Fruit fly (Drosophila melanogaster) whole organism, embryonic: Measurements from ENCODE around the gene PolG2.

Experiments used
- BEAF-32 ChIP-seq: fragments of 200-800 bp; sonication (Bioruptor generic); optimal IDR thresholded peaks from 3 replicates; lab custom pipeline; 2017; ENCODE audit warnings: missing biosample characterization, missing genetic modification characterization, mild to moderate bottlenecking, moderate library complexity, missing genetic modification reagents
- CG10267 ChIP-seq: fragments of 200-800 bp; sonication (Bioruptor generic); optimal IDR thresholded peaks from 2 replicates; lab custom pipeline; 2018; ENCODE audit warnings: missing biosample characterization, mild to moderate bottlenecking, missing genetic modification characterization, moderate library complexity
- CG1233 ChIP-seq: fragments of 200-800 bp; sonication (Bioruptor generic); optimal IDR thresholded peaks from 4 replicates; lab custom pipeline; 2018; ENCODE audit warnings: missing biosample characterization, mild to moderate bottlenecking, missing genetic modification characterization
- CG12391 ChIP-seq: fragments of 200-800 bp; sonication (Bioruptor generic); optimal IDR thresholded peaks from 3 replicates; lab custom pipeline; 2018; ENCODE audit warnings: missing biosample characterization, mild to moderate bottlenecking, missing genetic modification characterization, moderate library complexity
- CG12659 ChIP-seq: fragments of 200-800 bp; sonication (Bioruptor generic); optimal IDR thresholded peaks from 3 replicates; lab custom pipeline; 2017; ENCODE audit warnings: mild to moderate bottlenecking, missing biosample characterization, missing genetic modification reagents, missing genetic modification characterization
- CG13287 ChIP-seq: fragments of 200-800 bp; sonication (Bioruptor generic); IDR thresholded peaks from 2 replicates; pipeline ENCODE4 v1.3.6; 2022; ENCODE audit warnings: missing biosample characterization, missing genetic modification characterization; ENCODE audit not compliant: partially characterized antibody
- CG14667 ChIP-seq: fragments of 200-800 bp; sonication (Bioruptor generic); IDR thresholded peaks from 2 replicates; pipeline ENCODE4 v1.3.6; 2022; ENCODE audit warnings: missing biosample characterization, missing genetic modification characterization
- CG14710 ChIP-seq: fragments of 200-800 bp; sonication (Bioruptor generic); optimal IDR thresholded peaks from 3 replicates; lab custom pipeline; 2019; ENCODE audit warnings: missing biosample characterization, mild to moderate bottlenecking, missing genetic modification characterization, moderate library complexity
- CG17359 ChIP-seq: fragments of 200-800 bp; sonication (Bioruptor generic); optimal IDR thresholded peaks from 3 replicates; lab custom pipeline; 2018; ENCODE audit warnings: missing biosample characterization, mild to moderate bottlenecking, missing genetic modification characterization, moderate library complexity
- CG17829 ChIP-seq: fragments of 200-800 bp; optimal IDR thresholded peaks from 2 replicates; lab custom pipeline; 2019; ENCODE audit warnings: missing biosample characterization, mild to moderate bottlenecking, missing genetic modification characterization, moderate library complexity
- CG2678 ChIP-seq: fragments of 200-800 bp; sonication (Bioruptor generic); optimal IDR thresholded peaks from 3 replicates; lab custom pipeline; 2019; ENCODE audit warnings: missing biosample characterization, mild to moderate bottlenecking, missing genetic modification characterization, moderate library complexity
- CG31388 ChIP-seq: fragments of 200-800 bp; sonication (Bioruptor generic); optimal IDR thresholded peaks from 2 replicates; lab custom pipeline; 2016; ENCODE audit warnings: missing biosample characterization, missing genetic modification characterization
- CG3995 ChIP-seq: fragments of 200-800 bp; sonication (Bioruptor generic); optimal IDR thresholded peaks from 3 replicates; lab custom pipeline; 2016; ENCODE audit warnings: missing biosample characterization, missing genetic modification characterization
- CG5245 ChIP-seq: fragments of 200-800 bp; sonication (Bioruptor generic); optimal IDR thresholded peaks from 3 replicates; lab custom pipeline; 2016; ENCODE audit warnings: missing biosample characterization, missing genetic modification characterization
- CG9797 ChIP-seq: fragments of 200-800 bp; sonication (Bioruptor generic); optimal IDR thresholded peaks from 3 replicates; lab custom pipeline; 2018; ENCODE audit warnings: missing biosample characterization, mild to moderate bottlenecking, missing genetic modification characterization
- CrebB ChIP-seq: fragments of 200-800 bp; sonication (Bioruptor generic); optimal IDR thresholded peaks from 3 replicates; lab custom pipeline; 2018; ENCODE audit warnings: missing biosample characterization, mild to moderate bottlenecking, missing genetic modification characterization
- Dp ChIP-seq: fragments of 200-800 bp; sonication (Bioruptor generic); optimal IDR thresholded peaks from 2 replicates; lab custom pipeline; 2018; ENCODE audit warnings: missing biosample characterization, mild to moderate bottlenecking, missing genetic modification characterization, moderate library complexity
- Drgx ChIP-seq: fragments of 200-800 bp; sonication (Bioruptor generic); IDR thresholded peaks from 2 replicates; pipeline ENCODE4 v1.3.6; 2022; ENCODE audit warnings: missing biosample characterization, missing genetic modification characterization
- E2f2 ChIP-seq: fragments of 200-800 bp; sonication (Bioruptor generic); IDR thresholded peaks from 2 replicates; pipeline ENCODE4 v1.3.6; 2022; ENCODE audit warnings: missing biosample characterization, missing genetic modification characterization
- Jarid2 ChIP-seq: fragments of 200-800 bp; sonication (Bioruptor generic); optimal IDR thresholded peaks from 3 replicates; lab custom pipeline; 2017; ENCODE audit warnings: mild to moderate bottlenecking, missing biosample characterization, missing genetic modification reagents, missing genetic modification characterization
- MBD-R2 ChIP-seq: fragments of 200-800 bp; sonication (Bioruptor generic); IDR thresholded peaks from 2 replicates; pipeline ENCODE4 v1.3.6; 2022; ENCODE audit warnings: missing biosample characterization, missing genetic modification characterization
- Myb ChIP-seq: fragments of 200-800 bp; sonication (Bioruptor generic); optimal IDR thresholded peaks from 2 replicates; lab custom pipeline; 2016; ENCODE audit warnings: missing biosample characterization, missing genetic modification characterization
- Nf-YC ChIP-seq: fragments of 200-800 bp; optimal IDR thresholded peaks from 3 replicates; lab custom pipeline; 2019; ENCODE audit warnings: missing biosample characterization, mild to moderate bottlenecking, missing genetic modification characterization, moderate library complexity
- Opbp ChIP-seq: fragments of 200-800 bp; sonication (Bioruptor generic); IDR thresholded peaks from 3 replicates; pipeline ENCODE4 v1.3.6; 2022; ENCODE audit warnings: missing biosample characterization, missing genetic modification characterization; ENCODE audit not compliant: partially characterized antibody
- Sin3A ChIP-seq: fragments of >200 bp; optimal IDR thresholded peaks from 2 replicates; lab custom pipeline; 2018
- Sox102F ChIP-seq: fragments of 200-800 bp; sonication (Bioruptor generic); optimal IDR thresholded peaks from 2 replicates; lab custom pipeline; 2018; ENCODE audit warnings: missing biosample characterization, mild to moderate bottlenecking, missing genetic modification characterization, moderate library complexity
- Sry-δ ChIP-seq: fragments of 200-800 bp; sonication (Bioruptor generic); optimal IDR thresholded peaks from 2 replicates; lab custom pipeline; 2016; ENCODE audit warnings: missing biosample characterization, missing genetic modification characterization
- Stat92E ChIP-seq, 3 experiments: fragments of >200 bp in 2 of 3; fragments of 200-800 bp in 1 of 3; sonication (Bioruptor generic) in 1 of 3; optimal IDR thresholded peaks; 2 replicates each; lab custom pipeline; 2017 to 2019; ENCODE audit warnings: missing biosample characterization in 3 of 3, missing genetic modification characterization in 3 of 3, mild to moderate bottlenecking in 1 of 3, moderate library complexity in 1 of 3
- YL-1 ChIP-seq: fragments of 200-800 bp; sonication (Bioruptor generic); optimal IDR thresholded peaks from 3 replicates; lab custom pipeline; 2017; ENCODE audit warnings: missing biosample characterization, mild to moderate bottlenecking, missing genetic modification characterization
- bbx ChIP-seq: fragments of 200-800 bp; sonication (Bioruptor generic); IDR thresholded peaks from 2 replicates; pipeline ENCODE4 v1.3.6; 2022; ENCODE audit warnings: missing biosample characterization, missing genetic modification characterization; ENCODE audit not compliant: partially characterized antibody
- chif ChIP-seq, 2 experiments: fragments of 200-800 bp; sonication (Bioruptor generic); optimal IDR thresholded peaks; 3 replicates each; lab custom pipeline; 2016; ENCODE audit warnings: missing biosample characterization in 2 of 2, missing genetic modification characterization in 2 of 2
- crol ChIP-seq: fragments of 200-800 bp; sonication (Bioruptor generic); IDR thresholded peaks from 2 replicates; pipeline ENCODE4 v1.3.6; 2022; ENCODE audit warnings: missing biosample characterization, missing genetic modification characterization
- dan ChIP-seq: fragments of 200-800 bp; sonication (Bioruptor generic); IDR thresholded peaks from 2 replicates; pipeline ENCODE4 v1.3.6; 2022; ENCODE audit warnings: missing biosample characterization, missing genetic modification characterization
- dysf ChIP-seq: fragments of 200-800 bp; sonication (Bioruptor generic); IDR thresholded peaks from 3 replicates; pipeline ENCODE4 v1.3.6; 2022; ENCODE audit warnings: missing biosample characterization, missing genetic modification characterization
- ftz-f1 ChIP-seq: fragments of 200-800 bp; sonication (Bioruptor generic); optimal IDR thresholded peaks from 2 replicates; lab custom pipeline; 2016; ENCODE audit warnings: missing biosample characterization, missing genetic modification characterization
- gfzf ChIP-seq: fragments of 200-800 bp; sonication (Bioruptor generic); optimal IDR thresholded peaks from 2 replicates; lab custom pipeline; 2016; ENCODE audit warnings: missing biosample characterization, mild to moderate bottlenecking, missing genetic modification characterization, moderate library complexity
- odd ChIP-seq: fragments of 200-800 bp; sonication (Bioruptor generic); optimal IDR thresholded peaks from 2 replicates; lab custom pipeline; 2017; ENCODE audit warnings: missing biosample characterization, mild to moderate bottlenecking, missing genetic modification characterization
- phol ChIP-seq: fragments of 200-800 bp; sonication (Bioruptor generic); optimal IDR thresholded peaks from 3 replicates; lab custom pipeline; 2018; ENCODE audit warnings: missing biosample characterization, mild to moderate bottlenecking, missing genetic modification characterization, moderate library complexity
- pzg ChIP-seq: fragments of 200-800 bp; sonication (Bioruptor generic); optimal IDR thresholded peaks from 3 replicates; lab custom pipeline; 2018; ENCODE audit warnings: missing biosample characterization, mild to moderate bottlenecking, missing genetic modification characterization, moderate library complexity
- sens ChIP-seq: fragments of 200-800 bp; sonication (Bioruptor generic); peaks from one replicate; lab custom pipeline; 2016; ENCODE audit warnings: missing biosample characterization, missing genetic modification characterization
- stc ChIP-seq: fragments of 200-800 bp; sonication (Bioruptor generic); IDR thresholded peaks from 2 replicates; pipeline ENCODE4 v1.3.6; 2022; ENCODE audit warnings: missing biosample characterization, missing genetic modification characterization
- stwl ChIP-seq: fragments of 200-800 bp; sonication (Bioruptor generic); optimal IDR thresholded peaks from 3 replicates; lab custom pipeline; 2018; ENCODE audit warnings: missing biosample characterization, mild to moderate bottlenecking, missing genetic modification characterization, moderate library complexity
- trem ChIP-seq: fragments of 200-800 bp; optimal IDR thresholded peaks from 3 replicates; lab custom pipeline; 2019; ENCODE audit warnings: missing biosample characterization, mild to moderate bottlenecking, missing genetic modification characterization, moderate library complexity
- wor ChIP-seq: fragments of 200-800 bp; sonication (Bioruptor generic); IDR thresholded peaks from 2 replicates; pipeline ENCODE4 v1.3.6; 2022; ENCODE audit warnings: missing biosample characterization, missing genetic modification characterization

PolG2 gene

dm6 chr2L:13793405-13793804, 39.5 kb downstream of the PolG2 start, which contains the start of gene Sec71 (continued):
- TF ChIP-seq CG12659 (GFP tag; lab: Kevin White, UChicago), result peak; percentile 39
- peak; percentile 30; the same call in 1 of the 2 replicates for TF ChIP-seq bbx (GFP tag; lab: Robert Waterston, UW)
- peak; percentile 71 for TF ChIP-seq crol (GFP tag; lab: Robert Waterston, UW)
- TF ChIP-seq stwl (tag; lab: Kevin White, UChicago), result peak; percentile 54
- peak; percentile 70 for TF ChIP-seq E2f2 (GFP tag; lab: Robert Waterston, UW)
- no peak for TF ChIP-seq stc
- no peak for TF ChIP-seq odd (GFP tag; lab: Kevin White, UChicago)
- TF ChIP-seq CG13287, result 0 out of 2 replicates have a peak, but pooled peaks have one; percentile 30
- TF ChIP-seq Stat92E (GFP tag; optimal IDR thresholded peaks at IDR 0.05; lab: Kevin White, UChicago), result peak in 1 of 3 experiments; percentile 14
- TF ChIP-seq ftz-f1 (GFP tag; lab: Kevin White, UChicago), result peak; percentile 76
- no peak for TF ChIP-seq CG5245 (GFP tag; lab: Kevin White, UChicago)
- TF ChIP-seq Opbp, result 0 out of 3 replicates have a peak, but pooled peaks have one; percentile 33
- peak; percentile 31 for TF ChIP-seq BEAF-32
- peak; percentile 22 for TF ChIP-seq Sry-δ (GFP tag; lab: Kevin White, UChicago)
- peak; percentile 6 for TF ChIP-seq CG3995
- TF ChIP-seq wor, result no peak
- peak; percentile 86 for TF ChIP-seq YL-1
- 0 out of 2 replicates have a peak, but pooled peaks have one; percentile 12 for TF ChIP-seq Drgx

DNA sequence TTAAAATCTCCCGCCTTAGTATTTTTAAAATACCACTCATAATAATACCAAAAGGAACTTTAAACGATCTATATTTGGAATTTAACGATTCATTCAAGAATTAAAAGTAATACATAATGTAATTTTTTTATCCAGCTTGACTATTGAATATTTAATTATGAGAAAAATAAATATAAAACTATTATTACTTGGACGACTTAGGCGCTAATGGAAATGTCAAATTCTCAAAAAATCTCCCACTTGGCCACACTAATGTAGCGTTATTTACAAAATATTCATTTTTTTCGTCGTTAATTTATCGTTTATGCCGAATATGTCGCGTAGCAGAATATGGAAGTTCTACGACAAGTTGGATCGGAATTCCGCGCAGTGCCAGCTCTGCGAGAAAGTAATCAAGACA, 42.2 kb downstream of the PolG2 start, which contains the start of gene CG16863:
TSS of gene CG16863 (plus strand) at position 245 of the 400 bp plus-strand sequence.
- peak; percentile 47 for TF ChIP-seq stwl (tag; lab: Kevin White, UChicago)
- TF ChIP-seq Nf-YC, result no peak
- no peak for TF ChIP-seq CG12391 (tag; lab: Kevin White, UChicago)
- TF ChIP-seq chif (GFP tag; optimal IDR thresholded peaks at IDR 0.05; lab: Kevin White, UChicago), result no peak
- peak; percentile 33 for TF ChIP-seq CG14710 (tag; lab: Kevin White, UChicago)
- TF ChIP-seq Dp (GFP tag; lab: Kevin White, UChicago), result peak; percentile 73
- peak; percentile 75 for TF ChIP-seq CG10267 (tag; lab: Kevin White, UChicago)
- peak; percentile 66 for TF ChIP-seq gfzf (GFP tag; lab: Kevin White, UChicago)
- TF ChIP-seq Myb (GFP tag; lab: Kevin White, UChicago), result peak; percentile 56
- TF ChIP-seq CG1233 (GFP tag; lab: Kevin White, UChicago), result no peak
- peak; percentile 14 for TF ChIP-seq BEAF-32
- peak; percentile 28 for TF ChIP-seq pzg (GFP tag; lab: Kevin White, UChicago)
- TF ChIP-seq CrebB (tag; lab: Kevin White, UChicago), result no peak
- peak; percentile 49 for TF ChIP-seq CG17359 (tag; lab: Kevin White, UChicago)
- no peak for TF ChIP-seq CG14667 (GFP tag; lab: Robert Waterston, UW)
- no peak for TF ChIP-seq CG31388 (GFP tag; lab: Kevin White, UChicago)
- peak; percentile 51 for TF ChIP-seq CG9797
- TF ChIP-seq dysf (GFP tag; lab: Robert Waterston, UW), result no peak
- TF ChIP-seq trem (tag; lab: Kevin White, UChicago), result peak; percentile 28
- no peak for TF ChIP-seq Sin3A (lab: Kevin White, UChicago)
- TF ChIP-seq CG2678, result no peak
- no peak for TF ChIP-seq dan (GFP tag; lab: Robert Waterston, UW)
- TF ChIP-seq phol (tag; lab: Kevin White, UChicago), result peak; percentile 2
- no peak for TF ChIP-seq Sox102F (GFP tag; lab: Kevin White, UChicago)
- TF ChIP-seq CG17829 (tag; lab: Kevin White, UChicago), result peak; percentile 17
- no peak for TF ChIP-seq Jarid2
- TF ChIP-seq MBD-R2, result 0 out of 2 replicates have a peak, but pooled peaks have one; percentile 38
- TF ChIP-seq sens (GFP tag; lab: Kevin White, UChicago), result no peak
- TF ChIP-seq E2f2 (GFP tag; lab: Robert Waterston, UW), result peak; percentile 82
- TF ChIP-seq, all 482 proteins: peak for 15
